Fruit fly (Drosophila melanogaster): ENCODE measurements around the gene Ir31a.

Ir31a gene

dm6 chr2L:10408122-10408576, 2.8 kb downstream of the Ir31a start, which contains the start of the genes Ip259 and RpS27A:
Gene Ip259, plus strand, starts transcription at chr2L:10408352.
Gene RpS27A, plus strand, starts transcription at chr2L:10408352.
- no peak for TF ChIP-seq Dll (optimal IDR thresholded peaks at IDR 0.05)
- no peak for TF ChIP-seq usp (GFP tag; optimal IDR thresholded peaks at IDR 0.05)
- no peak for TF ChIP-seq psq (optimal IDR thresholded peaks at IDR 0.05)
- no peak for TF ChIP-seq EcR (GFP tag; optimal IDR thresholded peaks at IDR 0.05)
- no peak for TF ChIP-seq CG8478 (optimal IDR thresholded peaks at IDR 0.05)
- TF ChIP-seq pan (optimal IDR thresholded peaks at IDR 0.05) = no peak

- TF ChIP-seq Dll (optimal IDR thresholded peaks at IDR 0.05) (no peak), psq (optimal IDR thresholded peaks at IDR 0.05) (no peak), EcR (GFP tag; optimal IDR thresholded peaks at IDR 0.05) (no peak), usp (GFP tag; optimal IDR thresholded peaks at IDR 0.05) (no peak), pan (optimal IDR thresholded peaks at IDR 0.05) (no peak), CG8478 (optimal IDR thresholded peaks at IDR 0.05) (no peak)
Observed at dm6 chr2L:10413251-10414127, 8.1 kb downstream of the Ir31a start, which contains the start of the genes CG5355 and Klp31E. Gene CG5355, minus strand, starts transcription at chr2L:10413463. Gene Klp31E, plus strand, starts transcription at chr2L:10414017.

dm6 chr2L:10418981-10419380, 13.6 kb downstream of the Ir31a start, which contains the start of gene RfC3:
Gene RfC3, plus strand, starts transcription at chr2L:10419190.
- TF ChIP-seq CG8478 (optimal IDR thresholded peaks at IDR 0.05) (no peak), EcR (GFP tag; optimal IDR thresholded peaks at IDR 0.05) (no peak)

dm6 chr2L:10422643-10423606, 17.6 kb downstream of the Ir31a start, which contains the start of the genes pie and Wdfy2:
Gene pie, minus strand, starts transcription at chr2L:10422780.
Gene Wdfy2, plus strand, starts transcription at chr2L:10423291.
- TF ChIP-seq usp (GFP tag; optimal IDR thresholded peaks at IDR 0.05) = no peak
- TF ChIP-seq psq (optimal IDR thresholded peaks at IDR 0.05) = no peak
- TF ChIP-seq CG8478 (optimal IDR thresholded peaks at IDR 0.05) = no peak
- no peak for TF ChIP-seq pan (optimal IDR thresholded peaks at IDR 0.05)
- TF ChIP-seq EcR (GFP tag; optimal IDR thresholded peaks at IDR 0.05) = no peak
- no peak for TF ChIP-seq Dll (optimal IDR thresholded peaks at IDR 0.05)

- TF ChIP-seq CG8478 (optimal IDR thresholded peaks at IDR 0.05) = no peak
- no peak for TF ChIP-seq usp (GFP tag; optimal IDR thresholded peaks at IDR 0.05)
- TF ChIP-seq Dll (optimal IDR thresholded peaks at IDR 0.05) = no peak
- TF ChIP-seq pan (optimal IDR thresholded peaks at IDR 0.05) = no peak
- TF ChIP-seq EcR (GFP tag; optimal IDR thresholded peaks at IDR 0.05) = no peak
- TF ChIP-seq psq (optimal IDR thresholded peaks at IDR 0.05) = no peak
Observed at dm6 chr2L:10425599-10425998, 20.2 kb downstream of the Ir31a start.

dm6 chr2L:10426534-10427048, 21.2 kb downstream of the Ir31a start, which contains the start of the genes SmB and KdelR:
Gene SmB, minus strand, starts transcription at chr2L:10426627.
Gene KdelR, plus strand, starts transcription at chr2L:10426887.
- TF ChIP-seq Dll (optimal IDR thresholded peaks at IDR 0.05) = no peak
- TF ChIP-seq pan (optimal IDR thresholded peaks at IDR 0.05) = no peak
- TF ChIP-seq psq (optimal IDR thresholded peaks at IDR 0.05) = no peak
- TF ChIP-seq usp (GFP tag; optimal IDR thresholded peaks at IDR 0.05) = no peak
- TF ChIP-seq CG8478 (optimal IDR thresholded peaks at IDR 0.05) = no peak
- no peak for TF ChIP-seq EcR (GFP tag; optimal IDR thresholded peaks at IDR 0.05)

dm6 chr2L:10428528-10428927, 23.2 kb downstream of the Ir31a start, which contains the start of gene CG5188:
Gene CG5188, plus strand, starts transcription at chr2L:10428829.
- TF ChIP-seq EcR (GFP tag; optimal IDR thresholded peaks at IDR 0.05) (no peak), pan (optimal IDR thresholded peaks at IDR 0.05) (no peak), usp (GFP tag; optimal IDR thresholded peaks at IDR 0.05) (no peak), CG8478 (optimal IDR thresholded peaks at IDR 0.05) (no peak), Dll (optimal IDR thresholded peaks at IDR 0.05) (no peak), psq (optimal IDR thresholded peaks at IDR 0.05) (no peak)

- TF ChIP-seq EcR (GFP tag; optimal IDR thresholded peaks at IDR 0.05) = no peak
Observed at dm6 chr2L:10430802-10431476, 25.6 kb downstream of the Ir31a start, which contains the start of the genes Bug22 and TfIIB. Gene Bug22, minus strand, starts transcription at chr2L:10430918. Gene TfIIB, plus strand, starts transcription at chr2L:10431338.

- TF ChIP-seq psq (optimal IDR thresholded peaks at IDR 0.05) = no peak
Observed at dm6 chr2L:10435606-10436160, 30.3 kb downstream of the Ir31a start, which contains the start of the genes TBC1D16 and holn1. Gene TBC1D16, minus strand, starts transcription at chr2L:10435656. Gene holn1, plus strand, starts transcription at chr2L:10435995.

dm6 chr2L:10437317-10437716, 32.0 kb downstream of the Ir31a start, which contains the start of gene STUB1:
Gene STUB1, plus strand, starts transcription at chr2L:10437548.
- TF ChIP-seq pan (optimal IDR thresholded peaks at IDR 0.05) (no peak), CG8478 (optimal IDR thresholded peaks at IDR 0.05) (no peak), usp (GFP tag; optimal IDR thresholded peaks at IDR 0.05) (no peak), psq (optimal IDR thresholded peaks at IDR 0.05) (no peak), EcR (GFP tag; optimal IDR thresholded peaks at IDR 0.05) (no peak), Dll (optimal IDR thresholded peaks at IDR 0.05) (no peak)
